Worm (Caenorhabditis elegans): ENCODE results near the gene F35C11.3.

DNA sequence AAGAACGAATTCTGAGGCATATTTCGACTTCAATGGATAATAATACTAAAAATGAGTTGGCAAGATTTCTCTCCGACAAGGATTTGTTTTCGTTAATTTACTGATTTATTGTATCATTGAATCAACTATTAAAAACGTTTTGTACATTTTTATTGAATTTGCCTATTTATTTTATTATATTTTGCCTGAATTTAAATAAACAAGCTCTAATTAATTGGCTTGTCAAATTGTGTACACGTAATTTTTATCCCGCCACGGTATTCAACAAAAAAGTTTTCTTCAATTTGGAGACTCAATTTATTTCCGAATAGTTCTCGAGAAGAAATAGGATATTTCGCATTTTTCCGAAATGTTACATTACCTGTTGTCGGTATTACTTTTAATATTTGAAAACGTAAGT, 14.1 kb upstream of the F35C11.3 start, which contains the start of gene M110.7:
- TF ChIP-seq W03F9.2 (tag; optimal IDR thresholded peaks at IDR 0.05) (no peak), dao-5 (tag; optimal IDR thresholded peaks at IDR 0.05) (no peak), him-1 (tag; optimal IDR thresholded peaks at IDR 0.05) (no peak)

Measured in whole organism, L4/young adult.